Fruit fly (Drosophila melanogaster) whole organism, embryonic: ENCODE measurements around the gene CG18262.

ENCODE experiments used
- ATbp ChIP-seq: fragments of 200-800 bp; sonication (Bioruptor generic); optimal IDR thresholded peaks from 2 replicates; lab custom pipeline; 2017; ENCODE audit warnings: missing biosample characterization, mild to moderate bottlenecking, missing genetic modification characterization, missing genetic modification reagents
- BEAF-32 ChIP-seq: fragments of 200-800 bp; sonication (Bioruptor generic); optimal IDR thresholded peaks from 3 replicates; lab custom pipeline; 2017; ENCODE audit warnings: missing biosample characterization, missing genetic modification characterization, mild to moderate bottlenecking, moderate library complexity, missing genetic modification reagents
- Blimp-1 ChIP-seq: fragments of 200-800 bp; sonication (Bioruptor generic); optimal IDR thresholded peaks from 3 replicates; lab custom pipeline; 2018; ENCODE audit warnings: missing biosample characterization, missing genetic modification characterization, mild to moderate bottlenecking, moderate library complexity, missing genetic modification reagents
- BtbVII ChIP-seq: fragments of 200-800 bp; sonication (Bioruptor generic); optimal IDR thresholded peaks from 3 replicates; lab custom pipeline; 2017; ENCODE audit warnings: missing biosample characterization, mild to moderate bottlenecking, missing genetic modification characterization
- Bteb2 ChIP-seq: fragments of 200-800 bp; sonication (Bioruptor generic); optimal IDR thresholded peaks from 2 replicates; lab custom pipeline; 2016; ENCODE audit warnings: missing biosample characterization, missing genetic modification characterization
- CG10959 ChIP-seq: fragments of 200-800 bp; sonication (Bioruptor generic); IDR thresholded peaks from 2 replicates; pipeline ENCODE4 v1.3.6; 2022; ENCODE audit warnings: missing biosample characterization, missing genetic modification characterization
- CG11504 ChIP-seq: fragments of 200-800 bp; sonication (Bioruptor generic); optimal IDR thresholded peaks from 3 replicates; lab custom pipeline; 2019; ENCODE audit warnings: missing biosample characterization, mild to moderate bottlenecking, missing genetic modification characterization, moderate library complexity
- CG11723 ChIP-seq: fragments of 200-800 bp; sonication (Bioruptor generic); optimal IDR thresholded peaks from 2 replicates; lab custom pipeline; 2017; ENCODE audit warnings: missing biosample characterization, mild to moderate bottlenecking, missing genetic modification characterization
- CG12155 ChIP-seq: fragments of 200-800 bp; sonication (Bioruptor generic); optimal IDR thresholded peaks from 3 replicates; lab custom pipeline; 2016; ENCODE audit warnings: missing biosample characterization, missing genetic modification characterization
- CG12236 ChIP-seq: fragments of 200-800 bp; sonication (Bioruptor generic); optimal IDR thresholded peaks from 2 replicates; lab custom pipeline; 2016; ENCODE audit warnings: missing biosample characterization, missing genetic modification characterization
- CG13424 ChIP-seq: fragments of 200-800 bp; sonication (Bioruptor generic); optimal IDR thresholded peaks from 2 replicates; lab custom pipeline; 2019; ENCODE audit warnings: missing biosample characterization, mild to moderate bottlenecking, missing genetic modification characterization, moderate library complexity
- CG14441 ChIP-seq: fragments of 200-800 bp; sonication (Bioruptor generic); IDR thresholded peaks from 2 replicates; pipeline ENCODE4 v1.3.6; 2022; ENCODE audit warnings: missing biosample characterization, missing genetic modification characterization
- CG14965 ChIP-seq: fragments of 200-800 bp; sonication (Bioruptor generic); optimal IDR thresholded peaks from 2 replicates; lab custom pipeline; 2016; ENCODE audit warnings: missing biosample characterization, missing genetic modification characterization, borderline replicate concordance
- CG15514 ChIP-seq: fragments of 200-800 bp; sonication (Bioruptor generic); optimal IDR thresholded peaks from 3 replicates; lab custom pipeline; 2017; ENCODE audit warnings: missing biosample characterization, missing genetic modification characterization, mild to moderate bottlenecking, moderate library complexity, missing genetic modification reagents
- CG1603 ChIP-seq: fragments of 200-800 bp; sonication (Bioruptor generic); optimal IDR thresholded peaks from 2 replicates; lab custom pipeline; 2019; ENCODE audit warnings: missing biosample characterization, mild to moderate bottlenecking, missing genetic modification characterization, moderate library complexity
- CG17186 ChIP-seq: fragments of 200-800 bp; sonication (Bioruptor generic); optimal IDR thresholded peaks from 3 replicates; lab custom pipeline; 2017; ENCODE audit warnings: missing biosample characterization, missing genetic modification reagents, missing genetic modification characterization
- CG1792 ChIP-seq: fragments of 200-800 bp; sonication (Bioruptor generic); optimal IDR thresholded peaks from 2 replicates; lab custom pipeline; 2016; ENCODE audit warnings: missing biosample characterization, missing genetic modification characterization
- CG1832 ChIP-seq: fragments of 200-800 bp; sonication (Bioruptor generic); optimal IDR thresholded peaks from 2 replicates; lab custom pipeline; 2017; ENCODE audit warnings: missing biosample characterization, mild to moderate bottlenecking, missing genetic modification characterization, inconsistent platforms
- CG18476 ChIP-seq: fragments of 200-800 bp; sonication (Bioruptor generic); optimal IDR thresholded peaks from 2 replicates; lab custom pipeline; 2016; ENCODE audit warnings: missing biosample characterization, mild to moderate bottlenecking, missing genetic modification characterization
- CG2129 ChIP-seq: fragments of 200-800 bp; sonication (Bioruptor generic); IDR thresholded peaks from 2 replicates; pipeline ENCODE4 v1.3.6; 2022; ENCODE audit warnings: missing biosample characterization, missing genetic modification characterization; ENCODE audit not compliant: partially characterized antibody
- CG34224 ChIP-seq: fragments of 200-800 bp; sonication (Bioruptor generic); IDR thresholded peaks from 3 replicates; pipeline ENCODE4 v1.3.6; 2022; ENCODE audit warnings: missing biosample characterization, missing genetic modification characterization; ENCODE audit not compliant: partially characterized antibody
- CG34422 ChIP-seq: fragments of 200-800 bp; sonication (Bioruptor generic); IDR thresholded peaks from 3 replicates; pipeline ENCODE4 v1.3.6; 2022; ENCODE audit warnings: missing biosample characterization, missing genetic modification characterization
- CG3847 ChIP-seq: fragments of 200-800 bp; sonication (Bioruptor generic); IDR thresholded peaks from 2 replicates; pipeline ENCODE4 v1.3.6; 2022; ENCODE audit warnings: missing biosample characterization, missing genetic modification characterization
- CG7271 ChIP-seq: fragments of 200-800 bp; sonication (Bioruptor generic); optimal IDR thresholded peaks from 2 replicates; lab custom pipeline; 2018; ENCODE audit warnings: missing biosample characterization, mild to moderate bottlenecking, missing genetic modification characterization, moderate library complexity
- CG7987 ChIP-seq: fragments of 200-800 bp; sonication (Bioruptor generic); optimal IDR thresholded peaks from 2 replicates; lab custom pipeline; 2018; ENCODE audit warnings: missing biosample characterization, mild to moderate bottlenecking, missing genetic modification characterization, moderate library complexity
- CG8765 ChIP-seq: fragments of 200-800 bp; sonication (Bioruptor generic); IDR thresholded peaks from 2 replicates; pipeline ENCODE4 v1.3.6; 2022; ENCODE audit warnings: missing biosample characterization, missing genetic modification characterization
- CG9215 ChIP-seq: fragments of 200-800 bp; sonication (Bioruptor generic); IDR thresholded peaks from 2 replicates; pipeline ENCODE4 v1.3.6; 2022; ENCODE audit warnings: missing biosample characterization, missing genetic modification characterization
- CG9932 ChIP-seq: fragments of 200-800 bp; sonication (Bioruptor generic); IDR thresholded peaks from 2 replicates; pipeline ENCODE4 v1.3.6; 2022; ENCODE audit warnings: missing biosample characterization, missing genetic modification characterization
- CTCF ChIP-seq: fragments of 200-800 bp; sonication (Bioruptor generic); optimal IDR thresholded peaks from 2 replicates; lab custom pipeline; 2017; ENCODE audit warnings: missing biosample characterization, mild to moderate bottlenecking, missing genetic modification characterization, moderate library complexity
- CoRest ChIP-seq: fragments of 200-800 bp; sonication (Bioruptor generic); optimal IDR thresholded peaks from 3 replicates; lab custom pipeline; 2018; ENCODE audit warnings: missing biosample characterization, mild to moderate bottlenecking, missing genetic modification characterization, moderate library complexity
- E2f2 ChIP-seq: fragments of 200-800 bp; sonication (Bioruptor generic); IDR thresholded peaks from 2 replicates; pipeline ENCODE4 v1.3.6; 2022; ENCODE audit warnings: missing biosample characterization, missing genetic modification characterization
- Ets97D ChIP-seq: fragments of 200-800 bp; sonication (Bioruptor generic); optimal IDR thresholded peaks from 3 replicates; lab custom pipeline; 2016; ENCODE audit warnings: missing biosample characterization, missing genetic modification characterization
- HmgD ChIP-seq: fragments of 200-800 bp; sonication (Bioruptor generic); optimal IDR thresholded peaks from 3 replicates; lab custom pipeline; 2016; ENCODE audit warnings: missing biosample characterization, missing genetic modification characterization
- MESR4 ChIP-seq: fragments of 200-800 bp; sonication (Bioruptor generic); optimal IDR thresholded peaks from 2 replicates; lab custom pipeline; 2018; ENCODE audit warnings: missing biosample characterization, mild to moderate bottlenecking, missing genetic modification characterization, moderate library complexity
- Pdp1 ChIP-seq, 2 experiments: fragments of 200-800 bp; sonication (Bioruptor generic); optimal IDR thresholded peaks; 3 replicates each; lab custom pipeline; 2016; ENCODE audit warnings: missing biosample characterization in 2 of 2, missing genetic modification characterization in 2 of 2, mild to moderate bottlenecking in 1 of 2, moderate library complexity in 1 of 2
- Ptx1 ChIP-seq: fragments of 200-800 bp; sonication (Bioruptor generic); IDR thresholded peaks from 2 replicates; pipeline ENCODE4 v1.3.6; 2022; ENCODE audit warnings: missing biosample characterization, missing genetic modification characterization
- Sin3A ChIP-seq: fragments of >200 bp; optimal IDR thresholded peaks from 2 replicates; lab custom pipeline; 2018
- bcd ChIP-seq: fragments of 200-800 bp; sonication (Bioruptor generic); optimal IDR thresholded peaks from 2 replicates; lab custom pipeline; 2017; ENCODE audit warnings: missing biosample characterization, mild to moderate bottlenecking, missing genetic modification characterization
- chinmo ChIP-seq: fragments of 200-800 bp; sonication (Bioruptor generic); IDR thresholded peaks from 4 replicates; pipeline ENCODE4 v1.3.6; 2022; ENCODE audit warnings: missing biosample characterization, missing genetic modification characterization; ENCODE audit not compliant: partially characterized antibody
- chn ChIP-seq: fragments of 200-800 bp; sonication (Bioruptor generic); optimal IDR thresholded peaks from 2 replicates; lab custom pipeline; 2016; ENCODE audit warnings: missing biosample characterization, missing genetic modification characterization
- crol ChIP-seq: fragments of 200-800 bp; sonication (Bioruptor generic); IDR thresholded peaks from 2 replicates; pipeline ENCODE4 v1.3.6; 2022; ENCODE audit warnings: missing biosample characterization, missing genetic modification characterization
- da ChIP-seq: fragments of 200-800 bp; sonication (Bioruptor generic); optimal IDR thresholded peaks from 2 replicates; lab custom pipeline; 2016; ENCODE audit warnings: missing biosample characterization, missing genetic modification characterization
- dmrt11E ChIP-seq: fragments of 200-800 bp; sonication (Bioruptor generic); optimal IDR thresholded peaks from 3 replicates; lab custom pipeline; 2018; ENCODE audit warnings: missing biosample characterization, mild to moderate bottlenecking, missing genetic modification characterization, moderate library complexity
- her ChIP-seq: fragments of 200-800 bp; sonication (Bioruptor generic); optimal IDR thresholded peaks from 2 replicates; lab custom pipeline; 2016; ENCODE audit warnings: missing biosample characterization, missing genetic modification characterization
- lab ChIP-seq: fragments of 200-800 bp; sonication (Bioruptor generic); optimal IDR thresholded peaks from 3 replicates; lab custom pipeline; 2017; ENCODE audit warnings: missing biosample characterization, missing genetic modification characterization, mild to moderate bottlenecking, moderate library complexity, missing genetic modification reagents
- lbe ChIP-seq: fragments of 200-800 bp; sonication (Bioruptor generic); optimal IDR thresholded peaks from 2 replicates; lab custom pipeline; 2016; ENCODE audit warnings: missing biosample characterization, mild to moderate bottlenecking, missing genetic modification characterization
- nom ChIP-seq: fragments of 200-800 bp; sonication (Bioruptor generic); optimal IDR thresholded peaks from 2 replicates; lab custom pipeline; 2017; ENCODE audit warnings: missing biosample characterization, missing genetic modification characterization, mild to moderate bottlenecking, moderate library complexity, missing genetic modification reagents
- vnd ChIP-seq: fragments of 200-800 bp; sonication (Bioruptor generic); IDR thresholded peaks from 3 replicates; pipeline ENCODE4 v1.3.6; 2022; ENCODE audit warnings: missing biosample characterization, missing genetic modification characterization; ENCODE audit not compliant: partially characterized antibody
- wek ChIP-seq: fragments of 200-800 bp; sonication (Bioruptor generic); optimal IDR thresholded peaks from 3 replicates; lab custom pipeline; 2018; ENCODE audit warnings: missing biosample characterization, mild to moderate bottlenecking, missing genetic modification characterization, moderate library complexity

The CG18262 gene

DNA sequence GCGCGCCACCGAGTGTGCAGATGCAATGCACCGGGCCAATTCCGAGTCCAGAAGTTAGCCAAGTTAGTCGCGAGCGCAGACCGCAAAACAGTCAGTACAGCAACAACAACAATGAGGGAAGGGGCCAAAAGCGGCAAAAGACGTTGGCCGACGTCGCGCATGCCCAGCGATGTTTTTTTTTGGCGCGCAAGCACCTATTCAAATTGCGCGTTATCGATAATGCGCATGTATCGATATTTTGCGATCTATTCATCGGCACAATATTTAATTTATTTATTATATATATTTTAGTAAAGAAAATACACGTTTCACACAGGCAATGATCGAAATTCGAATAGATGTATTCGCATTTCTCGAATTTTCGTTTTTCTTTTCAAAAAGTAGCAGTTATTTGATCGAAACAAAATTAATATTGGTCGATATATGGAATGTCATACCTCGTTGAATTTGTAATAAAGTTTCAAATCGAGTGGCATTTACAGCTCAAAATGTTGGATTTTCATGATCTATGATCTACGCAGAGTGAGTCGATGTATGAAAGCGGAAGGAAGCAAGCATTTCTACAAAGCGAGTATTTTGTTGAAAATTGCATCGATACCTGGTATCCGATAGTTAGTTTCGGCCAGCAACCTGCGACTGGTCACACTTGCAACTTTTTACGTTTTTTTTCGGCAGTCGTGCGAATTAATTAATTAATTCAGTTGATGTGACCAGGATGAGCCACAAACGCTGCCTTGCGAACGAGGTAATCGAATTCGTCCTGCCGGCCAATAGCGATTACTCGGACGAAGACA, 23.3 kb upstream of the CG18262 start, which contains the start of gene CG2116:
TSS of gene CG2116 (plus strand) at position 609 of the 794 bp plus-strand sequence.
- TF ChIP-seq HmgD (GFP tag; lab: Kevin White, UChicago) (no peak), Ets97D (GFP tag; lab: Kevin White, UChicago) (peak; percentile 46), wek (GFP tag; lab: Kevin White, UChicago) (no peak), CG1603 (tag; lab: Kevin White, UChicago) (peak; percentile 49), CG14965 (GFP tag; lab: Kevin White, UChicago) (no peak), Ptx1 (no peak), CG15514 (GFP tag; lab: Kevin White, UChicago) (peak; percentile 59), CG9215 (GFP tag; lab: Robert Waterston, UW) (no peak), CG17186 (GFP tag; lab: Kevin White, UChicago) (no peak), Blimp-1 (GFP tag; lab: Kevin White, UChicago) (no peak), CG1792 (GFP tag; lab: Kevin White, UChicago) (no peak), CG10959 (GFP tag; lab: Robert Waterston, UW) (no peak), dmrt11E (no peak), CG18476 (GFP tag; lab: Kevin White, UChicago) (no peak), lab (no peak), BtbVII (no peak), CTCF (no peak), CG7987 (GFP tag; lab: Kevin White, UChicago) (no peak), crol (no peak), da (GFP tag; lab: Kevin White, UChicago) (no peak), Sin3A (lab: Kevin White, UChicago) (peak; percentile 56), nom (GFP tag; lab: Kevin White, UChicago) (no peak), BEAF-32 (GFP tag; lab: Kevin White, UChicago) (peak; percentile 85), ATbp (no peak), CG34224 (GFP tag; lab: Robert Waterston, UW) (peak; percentile 53; the same call in 2 of the 3 replicates), lbe (no peak), bcd (no peak), chinmo (GFP tag; lab: Robert Waterston, UW) (peak; percentile 70), CG14441 (GFP tag; lab: Robert Waterston, UW) (no peak), MESR4 (peak; percentile 84), Pdp1 (GFP tag; optimal IDR thresholded peaks at IDR 0.05; lab: Kevin White, UChicago) (no peak), vnd (peak; percentile 72), CG7271 (tag; lab: Kevin White, UChicago) (no peak), chn (GFP tag; lab: Kevin White, UChicago) (no peak), CG34422 (GFP tag; lab: Robert Waterston, UW) (0 out of 3 replicates have a peak, but pooled peaks have one; percentile 16), CG11723 (GFP tag; lab: Kevin White, UChicago) (no peak), CoRest (tag; lab: Kevin White, UChicago) (peak; percentile 13), CG12236 (GFP tag; lab: Kevin White, UChicago) (no peak), Bteb2 (GFP tag; lab: Kevin White, UChicago) (no peak), CG12155 (GFP tag; lab: Kevin White, UChicago) (no peak), CG3847 (GFP tag; lab: Robert Waterston, UW) (no peak), her (GFP tag; lab: Kevin White, UChicago) (peak; percentile 85), CG1832 (GFP tag; lab: Kevin White, UChicago) (no peak), CG13424 (tag; lab: Kevin White, UChicago) (no peak), CG11504 (tag; lab: Kevin White, UChicago) (peak; percentile 25), CG8765 (GFP tag; lab: Robert Waterston, UW) (no peak), CG2129 (0 out of 2 replicates have a peak, but pooled peaks have one; percentile 43), CG9932 (GFP tag; lab: Robert Waterston, UW) (no peak), E2f2 (GFP tag; lab: Robert Waterston, UW) (peak; percentile 84)
